Worm (Caenorhabditis elegans) whole organism, young adult: Measurements from ENCODE around the gene E04D5.5.

ENCODE experiments used
- B0019.2 ChIP-seq: fragments of 200-800 bp; sonication (Bioruptor generic); conservative IDR thresholded peaks from 2 replicates; pipeline ENCODE4 v1.3.6; 2022; ENCODE audit warnings: missing genetic modification reagents, missing genetic modification characterization, missing compliant biosample characterization
- B0035.1 ChIP-seq: sonication (generic microtip); optimal IDR thresholded peaks from 2 replicates; lab custom pipeline; 2016; ENCODE audit warnings: missing genetic modification characterization, mild to moderate bottlenecking, missing compliant biosample characterization, missing genotype, missing genetic modification reagents
- D2030.7 ChIP-seq: fragments of 200-800 bp; sonication (Bioruptor generic); IDR thresholded peaks from 2 replicates; pipeline ENCODE4 v1.3.6; 2022; ENCODE audit warnings: missing genetic modification reagents, missing genetic modification characterization, missing compliant biosample characterization
- F33H1.4 ChIP-seq: fragments of 200-800 bp; sonication (Bioruptor generic); IDR thresholded peaks from 2 replicates; pipeline ENCODE4 v1.3.6; 2022; ENCODE audit warnings: missing genetic modification reagents, missing genetic modification characterization, missing compliant biosample characterization
- F37B4.10 ChIP-seq: fragments of 200-800 bp; sonication (Bioruptor generic); IDR thresholded peaks from 2 replicates; pipeline ENCODE4 v1.3.6; 2022; ENCODE audit warnings: missing genetic modification characterization, missing compliant biosample characterization
- F39B2.1 ChIP-seq: fragments of 200-800 bp; sonication (Bioruptor generic); IDR thresholded peaks from 2 replicates; pipeline ENCODE4 v1.3.6; 2022; ENCODE audit warnings: missing genetic modification reagents, missing genetic modification characterization, missing compliant biosample characterization
- F52B5.7 ChIP-seq: sonication (generic microtip); optimal IDR thresholded peaks from 2 replicates; lab custom pipeline; 2016; ENCODE audit warnings: mild to moderate bottlenecking, missing genetic modification characterization, missing compliant biosample characterization
- K12H6.12 ChIP-seq: fragments of 200-800 bp; sonication (Bioruptor generic); optimal IDR thresholded peaks from 2 replicates; lab custom pipeline; 2018; ENCODE audit warnings: mild to moderate bottlenecking, missing genetic modification characterization, missing compliant biosample characterization
- Y53G8AR.9 ChIP-seq: fragments of 200-800 bp; sonication (Bioruptor generic); conservative IDR thresholded peaks from 2 replicates; pipeline ENCODE4 v1.3.6; 2022; ENCODE audit warnings: missing genetic modification reagents, missing genetic modification characterization, missing compliant biosample characterization
- Y67H2A.10 ChIP-seq: fragments of 200-800 bp; sonication (Bioruptor generic); conservative IDR thresholded peaks from 2 replicates; pipeline ENCODE4 v1.3.6; 2022; ENCODE audit warnings: missing genetic modification reagents, missing genetic modification characterization, missing compliant biosample characterization
- Y79H2A.3 ChIP-seq: fragments of 200-800 bp; sonication (Bioruptor generic); conservative IDR thresholded peaks from 2 replicates; pipeline ENCODE4 v1.3.6; 2022; ENCODE audit warnings: missing genetic modification reagents, missing genetic modification characterization, missing compliant biosample characterization
- Y95B8A.8 ChIP-seq: fragments of 200-800 bp; sonication (Bioruptor generic); IDR thresholded peaks from 2 replicates; pipeline ENCODE4 v1.3.6; 2022; ENCODE audit warnings: missing genetic modification reagents, missing genetic modification characterization, missing compliant biosample characterization
- ZK185.1 ChIP-seq: sonication (generic microtip); optimal IDR thresholded peaks from 2 replicates; lab custom pipeline; 2016; ENCODE audit warnings: mild to moderate bottlenecking, missing genetic modification characterization, missing compliant biosample characterization; ENCODE audit not compliant: poor library complexity, severe bottlenecking
- aptf-2 ChIP-seq: fragments of 200-800 bp; sonication (Bioruptor generic); conservative IDR thresholded peaks from 2 replicates; pipeline ENCODE4 v1.3.6; 2022; ENCODE audit warnings: missing genetic modification reagents, missing genetic modification characterization, missing compliant biosample characterization
- aptf-3 ChIP-seq: fragments of 200-800 bp; sonication (Bioruptor generic); IDR thresholded peaks from 2 replicates; pipeline ENCODE4 v1.3.6; 2022; ENCODE audit warnings: missing genetic modification characterization, missing compliant biosample characterization
- attf-3 ChIP-seq: fragments of 200-800 bp; sonication (Bioruptor generic); conservative IDR thresholded peaks from 2 replicates; pipeline ENCODE4 v1.3.6; 2022; ENCODE audit warnings: missing genetic modification reagents, missing genetic modification characterization, missing compliant biosample characterization
- ceh-100 ChIP-seq: fragments of 200-800 bp; sonication (Bioruptor generic); IDR thresholded peaks from 2 replicates; pipeline ENCODE4 v1.3.6; 2022; ENCODE audit warnings: missing genetic modification reagents, missing genetic modification characterization, missing compliant biosample characterization
- ceh-27 ChIP-seq: fragments of 200-800 bp; sonication (Bioruptor generic); optimal IDR thresholded peaks from 2 replicates; lab custom pipeline; 2018; ENCODE audit warnings: mild to moderate bottlenecking, missing genetic modification characterization, moderate library complexity, missing compliant biosample characterization
- ceh-58 ChIP-seq: fragments of 200-800 bp; sonication (Bioruptor generic); IDR thresholded peaks from 2 replicates; pipeline ENCODE4 v1.3.6; 2022; ENCODE audit warnings: missing genetic modification characterization, missing compliant biosample characterization
- dox-1 ChIP-seq: fragments of 200-800 bp; sonication (Bioruptor generic); IDR thresholded peaks from 2 replicates; pipeline ENCODE4 v1.3.6; 2022; ENCODE audit warnings: missing genetic modification reagents, missing genetic modification characterization, missing compliant biosample characterization
- dpff-1 ChIP-seq: sonication (generic microtip); optimal IDR thresholded peaks from 2 replicates; lab custom pipeline; 2017; ENCODE audit warnings: mild to moderate bottlenecking, missing genetic modification characterization, missing compliant biosample characterization
- fkh-3 ChIP-seq: sonication (generic microtip); optimal IDR thresholded peaks from 2 replicates; lab custom pipeline; 2016; ENCODE audit warnings: mild to moderate bottlenecking, missing genetic modification characterization, missing compliant biosample characterization
- gei-17 ChIP-seq: fragments of 200-800 bp; sonication (Bioruptor generic); optimal IDR thresholded peaks from 2 replicates; lab custom pipeline; 2018; ENCODE audit warnings: mild to moderate bottlenecking, missing genetic modification characterization, missing compliant biosample characterization
- hlh-12 ChIP-seq: sonication (generic microtip); optimal IDR thresholded peaks from 2 replicates; lab custom pipeline; 2016; ENCODE audit warnings: missing genetic modification characterization, missing compliant biosample characterization
- hlh-26 ChIP-seq: fragments of 200-800 bp; sonication (Bioruptor generic); conservative IDR thresholded peaks from 2 replicates; pipeline ENCODE4 v1.3.6; 2022; ENCODE audit warnings: missing genetic modification reagents, missing genetic modification characterization, missing compliant biosample characterization
- hmg-1.2 ChIP-seq: fragments of 200-800 bp; sonication (Bioruptor generic); IDR thresholded peaks from 2 replicates; pipeline ENCODE4 v1.3.6; 2022; ENCODE audit warnings: missing genetic modification reagents, missing genetic modification characterization, missing compliant biosample characterization
- hsf-1 ChIP-seq: fragments of 200-800 bp; sonication (Bioruptor generic); IDR thresholded peaks from 2 replicates; pipeline ENCODE4 v1.3.6; 2022; ENCODE audit warnings: missing genetic modification reagents, missing genetic modification characterization, missing compliant biosample characterization
- lag-1 ChIP-seq: fragments of 200-800 bp; sonication (Bioruptor generic); IDR thresholded peaks from 2 replicates; pipeline ENCODE4 v1.3.6; 2022; ENCODE audit warnings: missing genetic modification reagents, missing genetic modification characterization, missing compliant biosample characterization
- let-526 ChIP-seq: fragments of 200-800 bp; sonication (Bioruptor generic); IDR thresholded peaks from 2 replicates; pipeline ENCODE4 v1.3.6; 2022; ENCODE audit warnings: missing genetic modification reagents, missing genetic modification characterization, missing compliant biosample characterization
- let-607 ChIP-seq, 2 experiments: fragments of 200-800 bp in 1 of 2; sonication (Bioruptor generic) in 1 of 2; sonication (generic microtip) in 1 of 2; optimal IDR thresholded peaks; 2 replicates each; lab custom pipeline; 2016 to 2018; ENCODE audit warnings: mild to moderate bottlenecking in 2 of 2, missing compliant biosample characterization in 2 of 2, missing genetic modification characterization in 2 of 2, moderate library complexity in 2 of 2, missing genotype in 1 of 2
- lsl-1 ChIP-seq: fragments of 200-800 bp; sonication (Bioruptor generic); optimal IDR thresholded peaks from 2 replicates; lab custom pipeline; 2018; ENCODE audit warnings: mild to moderate bottlenecking, missing genetic modification characterization, moderate library complexity, missing compliant biosample characterization
- madf-10 ChIP-seq: sonication (generic microtip); optimal IDR thresholded peaks from 2 replicates; lab custom pipeline; 2016; ENCODE audit warnings: mild to moderate bottlenecking, missing genetic modification characterization, missing compliant biosample characterization
- madf-6 ChIP-seq: fragments of 200-800 bp; sonication (Bioruptor generic); IDR thresholded peaks from 2 replicates; pipeline ENCODE4 v1.3.6; 2022; ENCODE audit warnings: missing genetic modification reagents, missing genetic modification characterization, missing compliant biosample characterization
- mel-28 ChIP-seq: sonication (generic microtip); optimal IDR thresholded peaks from 2 replicates; lab custom pipeline; 2016; ENCODE audit warnings: borderline replicate concordance, mild to moderate bottlenecking, missing genetic modification characterization, missing compliant biosample characterization
- mes-4 ChIP-seq: sonication (generic microtip); optimal IDR thresholded peaks from 2 replicates; lab custom pipeline; 2016; ENCODE audit warnings: missing genotype, missing genetic modification characterization, missing compliant biosample characterization
- nfya-1 ChIP-seq: sonication (generic microtip); optimal IDR thresholded peaks from 2 replicates; lab custom pipeline; 2017; ENCODE audit warnings: antibody characterized with exemption, missing compliant biosample characterization, missing genetic modification characterization, borderline replicate concordance; ENCODE audit not compliant: insufficient read depth
- nfya-2 ChIP-seq: fragments of 200-800 bp; sonication (Bioruptor generic); IDR thresholded peaks from 2 replicates; pipeline ENCODE4 v1.3.6; 2022; ENCODE audit warnings: missing genetic modification reagents, missing genetic modification characterization, missing compliant biosample characterization
- pha-4 ChIP-seq: fragments of 150-350 bp; sonication (generic microtip); optimal IDR thresholded peaks from 2 replicates; lab custom pipeline; 2014; ENCODE audit warnings: missing biosample characterization, missing genetic modification reagents, missing genetic modification characterization
- sdz-38 ChIP-seq: sonication (generic microtip); optimal IDR thresholded peaks from 2 replicates; lab custom pipeline; 2016; ENCODE audit warnings: missing genotype, missing genetic modification characterization, missing compliant biosample characterization
- snpc-1.1 ChIP-seq: sonication (generic microtip); optimal IDR thresholded peaks from 2 replicates; lab custom pipeline; 2017; ENCODE audit warnings: missing genetic modification characterization, mild to moderate bottlenecking, missing compliant biosample characterization, antibody characterized with exemption, moderate library complexity, missing genotype, missing genetic modification reagents; ENCODE audit not compliant: insufficient read depth
- snpc-3.4 ChIP-seq: sonication (generic microtip); optimal IDR thresholded peaks from 2 replicates; lab custom pipeline; 2017; ENCODE audit warnings: missing genetic modification characterization, mild to moderate bottlenecking, missing compliant biosample characterization, antibody characterized with exemption, moderate library complexity, missing genotype, missing genetic modification reagents
- snpc-4 ChIP-seq, 5 experiments: fragments of 150-350 bp in 1 of 5; sonication (generic microtip) in 4 of 5; optimal IDR thresholded peaks; 2 replicates each; lab custom pipeline; 2014 to 2018; ENCODE audit warnings: missing genetic modification characterization in 5 of 5, missing biosample characterization in 3 of 5, antibody characterized with exemption in 2 of 5, mild to moderate bottlenecking in 2 of 5, missing compliant biosample characterization in 2 of 5, missing genotype in 2 of 5, moderate library complexity in 2 of 5, missing genetic modification reagents in 1 of 5
- unc-62 ChIP-seq: fragments of 150-350 bp; optimal IDR thresholded peaks from 2 replicates; lab custom pipeline; 2014; ENCODE audit warnings: missing biosample characterization, missing genetic modification reagents, missing genetic modification characterization
- zim-3 ChIP-seq: sonication (generic microtip); optimal IDR thresholded peaks from 2 replicates; lab custom pipeline; 2017; ENCODE audit warnings: mild to moderate bottlenecking, missing genetic modification characterization, moderate library complexity, missing compliant biosample characterization
- ztf-18 ChIP-seq: sonication (generic microtip); optimal IDR thresholded peaks from 2 replicates; lab custom pipeline; 2016; ENCODE audit warnings: missing genotype, mild to moderate bottlenecking, missing genetic modification characterization, missing compliant biosample characterization

The E04D5.5 gene

DNA sequence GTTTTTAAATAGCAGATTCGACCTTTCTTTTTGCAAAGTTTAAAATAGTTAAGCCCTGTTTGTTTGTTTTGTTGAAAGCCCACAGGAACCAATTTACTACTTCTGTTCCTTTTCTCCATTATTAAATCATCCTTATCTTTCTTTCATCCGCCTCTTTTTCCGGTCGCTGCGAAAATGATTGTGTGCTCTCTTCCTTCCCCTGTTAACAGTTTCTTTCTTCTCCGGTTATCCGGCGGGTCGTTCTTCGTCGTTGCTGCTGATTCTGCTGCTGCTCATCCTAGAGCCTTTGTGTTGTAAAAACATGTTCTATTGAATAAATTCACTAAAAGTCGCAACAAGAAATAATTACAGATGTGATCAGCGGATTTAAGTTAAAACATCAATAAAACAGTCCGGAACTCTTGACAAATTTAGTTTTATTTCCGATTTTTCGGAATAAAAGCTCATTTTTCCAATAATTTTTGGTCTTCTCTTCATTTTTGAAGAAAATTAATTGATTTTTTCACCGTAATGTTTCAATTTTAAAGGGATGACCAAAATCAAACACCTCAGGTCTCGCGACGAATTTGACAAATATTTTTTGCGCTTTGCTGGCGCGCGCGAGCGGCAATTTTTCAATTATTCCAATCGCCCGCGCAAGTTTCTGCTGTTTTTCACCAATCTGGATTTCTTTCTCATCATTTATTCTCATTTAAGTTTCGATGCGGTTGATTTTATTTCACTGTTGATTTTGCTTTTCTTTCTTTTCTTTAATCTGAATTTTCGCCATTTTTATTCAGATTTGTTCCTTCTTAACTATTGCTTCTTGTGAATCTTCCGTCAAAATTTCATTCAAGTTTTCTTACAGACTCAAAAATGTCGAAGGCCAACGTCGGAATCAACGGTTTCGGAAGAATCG, 17.6 kb upstream of the E04D5.5 start, which contains the start of gene gpd-1 (continued):
- TF ChIP-seq nfya-1 (tag; lab: Kevin White, UChicago): no peak
- peak; percentile 97 for TF ChIP-seq D2030.7
- no peak for TF ChIP-seq F52B5.7 (tag; lab: Kevin White, UChicago)
- peak; percentile 44 for TF ChIP-seq snpc-1.1 (tag; lab: Kevin White, UChicago)
- TF ChIP-seq aptf-3: no peak
- no peak for TF ChIP-seq aptf-2 (GFP tag; lab: Robert Waterston, UW)
- TF ChIP-seq unc-62: no peak
- TF ChIP-seq madf-10: peak; percentile 14
- TF ChIP-seq snpc-4 (GFP tag; optimal IDR thresholded peaks at IDR 0.05; lab: Kevin White, UChicago): peak; percentile 36
- TF ChIP-seq snpc-4 (tag; optimal IDR thresholded peaks at IDR 0.05; lab: Kevin White, UChicago): peak in 2 of 4 experiments; percentile 2 to 53
- TF ChIP-seq pha-4 (tag; lab: Kevin White, UChicago): no peak
- TF ChIP-seq dpff-1: no peak
- no peak for TF ChIP-seq zim-3 (tag; lab: Kevin White, UChicago)
- no peak for TF ChIP-seq hlh-12 (tag; lab: Kevin White, UChicago)
- peak; percentile 93 for TF ChIP-seq snpc-3.4 (tag; lab: Kevin White, UChicago)
- TF ChIP-seq Y53G8AR.9 (GFP tag; lab: Robert Waterston, UW): peak; percentile 81; the same call in 1 of the 2 replicates
- 0 out of 2 replicates have a peak, but pooled peaks have one; percentile 50 for TF ChIP-seq attf-3
- no peak for TF ChIP-seq F39B2.1 (GFP tag; lab: Robert Waterston, UW)
- TF ChIP-seq lsl-1 (GFP tag; lab: Kevin White, UChicago): peak; percentile 85
- TF ChIP-seq mes-4: no peak
- TF ChIP-seq mel-28: no peak
- peak; percentile 99 for TF ChIP-seq madf-6 (GFP tag; lab: Robert Waterston, UW)
- peak; percentile 5 for TF ChIP-seq ztf-18 (tag; lab: Kevin White, UChicago)
- no peak for TF ChIP-seq hlh-26 (GFP tag; lab: Robert Waterston, UW)
- peak; percentile 97 for TF ChIP-seq F33H1.4 (GFP tag; lab: Robert Waterston, UW)
- peak; percentile 56; the same call in 1 of the 2 replicates for TF ChIP-seq hmg-1.2
- no peak for TF ChIP-seq ZK185.1
- peak; percentile 93 for TF ChIP-seq B0019.2 (GFP tag; lab: Robert Waterston, UW)
- TF ChIP-seq ceh-58: no peak
- TF ChIP-seq fkh-3 (tag; lab: Kevin White, UChicago): no peak
- no peak for TF ChIP-seq B0035.1 (tag; lab: Kevin White, UChicago)
- no peak for TF ChIP-seq nfya-2 (GFP tag; lab: Robert Waterston, UW)
- no peak; the same call in 1 of the 2 replicates for TF ChIP-seq Y67H2A.10 (GFP tag; lab: Robert Waterston, UW)
- peak; percentile 90 for TF ChIP-seq Y95B8A.8 (GFP tag; lab: Robert Waterston, UW)
- TF ChIP-seq sdz-38: no peak
- peak; percentile 86 for TF ChIP-seq Y79H2A.3 (GFP tag; lab: Robert Waterston, UW)
- TF ChIP-seq ceh-100 (GFP tag; lab: Robert Waterston, UW): peak; percentile 46; the same call in 1 of the 2 replicates
- TF ChIP-seq F37B4.10 (GFP tag; lab: Robert Waterston, UW): no peak
- peak; percentile 89 for TF ChIP-seq hsf-1 (GFP tag; lab: Robert Waterston, UW)
- no peak for TF ChIP-seq let-526 (GFP tag; lab: Robert Waterston, UW)
- TF ChIP-seq let-607 (tag; optimal IDR thresholded peaks at IDR 0.05; lab: Kevin White, UChicago): no peak
- no peak for TF ChIP-seq lag-1
- TF ChIP-seq ceh-27: no peak
- TF ChIP-seq K12H6.12: no peak
- peak; percentile 80 for TF ChIP-seq dox-1 (GFP tag; lab: Robert Waterston, UW)
- no peak for TF ChIP-seq gei-17 (GFP tag; lab: Kevin White, UChicago)
